Fruit fly (Drosophila melanogaster) whole organism, wandering third instar larva: Measurements from ENCODE around the gene CG5969.
"Not testable (repeated sequence)": the region's sequence is repeated elsewhere in the genome, so short reads cannot be mapped to it uniquely, and the experiment has no call there.

Source experiments
- Abd-B ChIP-seq: fragments of >200 bp; optimal IDR thresholded peaks from 2 replicates; lab custom pipeline; 2017; ENCODE audit warnings: missing biosample characterization, missing genetic modification characterization
- CG32264 ChIP-seq: fragments of 200-800 bp; sonication (Bioruptor generic); optimal IDR thresholded peaks from 2 replicates; lab custom pipeline; 2016; ENCODE audit warnings: missing biosample characterization, missing genetic modification characterization
- CG9705 ChIP-seq: fragments of 200-800 bp; sonication (Bioruptor generic); optimal IDR thresholded peaks from 2 replicates; lab custom pipeline; 2018; ENCODE audit warnings: missing biosample characterization, mild to moderate bottlenecking, missing genetic modification characterization
- CrebA ChIP-seq: fragments of 200-800 bp; sonication (Bioruptor generic); optimal IDR thresholded peaks from 2 replicates; lab custom pipeline; 2016; ENCODE audit warnings: missing biosample characterization, mild to moderate bottlenecking, missing genetic modification characterization, borderline replicate concordance
- Dfd ChIP-seq: fragments of >200 bp; optimal IDR thresholded peaks from 2 replicates; lab custom pipeline; 2017; ENCODE audit warnings: missing biosample characterization, missing genetic modification characterization
- Dif ChIP-seq: fragments of 200-275, 200-300 bp; sonication (Bioruptor generic); optimal IDR thresholded peaks from 2 replicates; lab custom pipeline; 2018; ENCODE audit warnings: missing biosample characterization, missing genetic modification characterization; ENCODE audit not compliant: partially characterized antibody
- GATAd ChIP-seq: sonication (Bioruptor generic); optimal IDR thresholded peaks from 2 replicates; lab custom pipeline; 2016; ENCODE audit warnings: missing biosample characterization, missing genetic modification characterization
- Hnf4 ChIP-seq: fragments of 200-800 bp; sonication (Bioruptor generic); optimal IDR thresholded peaks from 2 replicates; lab custom pipeline; 2016; ENCODE audit warnings: missing biosample characterization, mild to moderate bottlenecking, missing genetic modification characterization
- Hr78 ChIP-seq: fragments of >200 bp; optimal IDR thresholded peaks from 2 replicates; lab custom pipeline; 2017; ENCODE audit warnings: missing biosample characterization, missing genetic modification characterization
- Hr83 ChIP-seq: fragments of 200-300 bp; sonication (Bioruptor generic); optimal IDR thresholded peaks from 2 replicates; lab custom pipeline; 2016; ENCODE audit warnings: missing biosample characterization, mild to moderate bottlenecking, missing genetic modification characterization, moderate library complexity; ENCODE audit not compliant: poor library complexity, severe bottlenecking
- Jra ChIP-seq: sonication (Bioruptor generic); optimal IDR thresholded peaks from 2 replicates; lab custom pipeline; 2016; ENCODE audit warnings: missing biosample characterization, missing genetic modification characterization
- Mio ChIP-seq: sonication (Bioruptor generic); optimal IDR thresholded peaks from 2 replicates; lab custom pipeline; 2016; ENCODE audit warnings: missing biosample characterization, missing genetic modification characterization
- Myc ChIP-seq: fragments of >200 bp; optimal IDR thresholded peaks from 2 replicates; lab custom pipeline; 2017
- N ChIP-seq: fragments of >200 bp; optimal IDR thresholded peaks from 2 replicates; lab custom pipeline; 2018; ENCODE audit warnings: missing biosample characterization, missing external identifiers, missing genetic modification characterization
- OdsH ChIP-seq: fragments of 200-800 bp; sonication (Bioruptor generic); optimal IDR thresholded peaks from 2 replicates; lab custom pipeline; 2016; ENCODE audit warnings: missing biosample characterization, mild to moderate bottlenecking, missing genetic modification characterization
- Rel ChIP-seq, 2 experiments: fragments of 200-800 bp; sonication (Bioruptor generic) in 1 of 2; optimal IDR thresholded peaks; 2 replicates in 1 of 2; 3 replicates in 1 of 2; lab custom pipeline; 2016 to 2019; ENCODE audit warnings: mild to moderate bottlenecking in 2 of 2, missing biosample characterization in 2 of 2, missing genetic modification characterization in 2 of 2, moderate library complexity in 1 of 2
- Sp1 ChIP-seq: fragments of 200-800 bp; sonication (Bioruptor generic); optimal IDR thresholded peaks from 3 replicates; lab custom pipeline; 2019; ENCODE audit warnings: missing biosample characterization, mild to moderate bottlenecking, missing genetic modification characterization, moderate library complexity
- Vsx2 ChIP-seq: fragments of 200-300, 225-300 bp; sonication (Bioruptor generic); optimal IDR thresholded peaks from 2 replicates; lab custom pipeline; 2018; ENCODE audit warnings: missing biosample characterization, missing genetic modification characterization; ENCODE audit not compliant: partially characterized antibody
- br ChIP-seq: fragments of 200-800 bp; sonication (Bioruptor generic); optimal IDR thresholded peaks from 2 replicates; lab custom pipeline; 2016; ENCODE audit warnings: missing biosample characterization, missing genetic modification characterization
- brk ChIP-seq: fragments of 200-800 bp; sonication (Bioruptor generic); optimal IDR thresholded peaks from 2 replicates; lab custom pipeline; 2016; ENCODE audit warnings: missing biosample characterization, mild to moderate bottlenecking, missing genetic modification characterization
- dl ChIP-seq, 2 experiments: fragments of 175-275, 200-275 bp in 1 of 2; fragments of 200-275 bp in 1 of 2; sonication (Bioruptor generic); optimal IDR thresholded peaks; lab custom pipeline; 2018; ENCODE audit warnings: mild to moderate bottlenecking in 2 of 2, missing biosample characterization in 2 of 2, missing genetic modification characterization in 2 of 2, moderate library complexity in 2 of 2; ENCODE audit not compliant: partially characterized antibody in 2 of 2, insufficient read depth in 1 of 2
- dmrt93B ChIP-seq: fragments of 200-800 bp; sonication (Bioruptor generic); optimal IDR thresholded peaks from 2 replicates; lab custom pipeline; 2018; ENCODE audit warnings: missing biosample characterization, mild to moderate bottlenecking, missing genetic modification characterization
- dsf ChIP-seq: sonication (Bioruptor generic); optimal IDR thresholded peaks from 2 replicates; lab custom pipeline; 2016; ENCODE audit warnings: missing biosample characterization, missing genetic modification characterization, borderline replicate concordance
- ey ChIP-seq: fragments of 200-800 bp; sonication (Bioruptor generic); optimal IDR thresholded peaks from 2 replicates; lab custom pipeline; 2016; ENCODE audit warnings: missing biosample characterization, missing genetic modification characterization
- foxo ChIP-seq, 2 experiments: fragments of 200-800 bp; sonication (Bioruptor generic); optimal IDR thresholded peaks; 2 replicates in 1 of 2; 3 replicates in 1 of 2; lab custom pipeline; 2016 to 2017; ENCODE audit warnings: missing biosample characterization in 2 of 2, missing genetic modification characterization in 2 of 2
- fru ChIP-seq: fragments of 200-800 bp; sonication (Bioruptor generic); optimal IDR thresholded peaks from 3 replicates; lab custom pipeline; 2016; ENCODE audit warnings: missing biosample characterization, mild to moderate bottlenecking, missing genetic modification characterization
- h ChIP-seq: fragments of 200-800 bp; sonication (Bioruptor generic); optimal IDR thresholded peaks from 3 replicates; lab custom pipeline; 2016; ENCODE audit warnings: missing biosample characterization, mild to moderate bottlenecking, missing genetic modification characterization
- jim ChIP-seq: fragments of 175-275, 200-325 bp; sonication (Bioruptor generic); optimal IDR thresholded peaks from 2 replicates; lab custom pipeline; 2016; ENCODE audit warnings: missing biosample characterization, mild to moderate bottlenecking, missing genetic modification characterization
- lola ChIP-seq: fragments of >200 bp; optimal IDR thresholded peaks from 2 replicates; lab custom pipeline; 2017; ENCODE audit warnings: missing biosample characterization, missing genetic modification characterization
- pan ChIP-seq: fragments of >200 bp; optimal IDR thresholded peaks from 2 replicates; lab custom pipeline; 2017
- psq ChIP-seq: fragments of 200-800 bp; sonication (Bioruptor generic); optimal IDR thresholded peaks from 3 replicates; lab custom pipeline; 2017; ENCODE audit warnings: missing biosample characterization, mild to moderate bottlenecking, missing genetic modification characterization, moderate library complexity
- rgr ChIP-seq: fragments of 200-800 bp; sonication (Bioruptor generic); optimal IDR thresholded peaks from 3 replicates; lab custom pipeline; 2016; ENCODE audit warnings: missing biosample characterization, mild to moderate bottlenecking, missing genetic modification characterization
- sage ChIP-seq: fragments of 200-800 bp; sonication (Bioruptor generic); optimal IDR thresholded peaks from 2 replicates; lab custom pipeline; 2016; ENCODE audit warnings: missing biosample characterization, mild to moderate bottlenecking, missing genetic modification characterization
- sv ChIP-seq: fragments of 200-800 bp; sonication (Bioruptor generic); optimal IDR thresholded peaks from 3 replicates; lab custom pipeline; 2016; ENCODE audit warnings: missing biosample characterization, missing genetic modification characterization
- tai ChIP-seq: sonication (Bioruptor generic); optimal IDR thresholded peaks from 2 replicates; lab custom pipeline; 2016; ENCODE audit warnings: missing biosample characterization, missing genetic modification characterization
- usp ChIP-seq: fragments of >200 bp; optimal IDR thresholded peaks from 2 replicates; lab custom pipeline; 2017; ENCODE audit warnings: missing biosample characterization, missing genetic modification characterization
- woc ChIP-seq: sonication (Bioruptor generic); optimal IDR thresholded peaks from 2 replicates; lab custom pipeline; 2016; ENCODE audit warnings: missing biosample characterization, mild to moderate bottlenecking, missing genetic modification characterization

CG5969 gene

DNA sequence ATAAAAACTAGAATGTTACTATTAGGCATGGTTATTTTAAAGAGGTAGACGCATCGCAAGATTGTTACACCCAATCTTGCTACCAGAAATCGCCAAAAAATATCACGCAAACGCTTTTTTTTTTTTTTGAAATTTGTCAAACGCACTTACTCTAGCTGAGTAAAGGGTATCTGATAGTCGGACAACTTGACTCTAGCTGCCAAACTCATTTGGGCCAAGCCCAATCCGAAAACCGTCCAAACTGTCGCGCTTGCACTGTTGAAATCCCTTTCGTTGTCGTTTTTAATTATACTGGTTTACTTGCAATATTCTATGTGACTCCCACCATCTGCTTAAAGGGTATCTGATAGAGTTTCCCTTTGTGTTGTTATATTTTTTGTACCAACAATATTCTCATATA, 29.7 kb downstream of the CG5969 start:
- TF ChIP-seq fru (GFP tag; lab: Kevin White, UChicago) (no peak), ey (GFP tag; lab: Kevin White, UChicago) (no peak), Abd-B (no peak), Hr83 (GFP tag; lab: Kevin White, UChicago) (no peak), rgr (no peak), Dfd (GFP tag; lab: Kevin White, UChicago) (no peak), jim (GFP tag; lab: Kevin White, UChicago) (no peak), dl (GFP tag; optimal IDR thresholded peaks at IDR 0.05; lab: Kevin White, UChicago; ENCODE audit: insufficient read depth in 1 of 2, partially characterized antibody in 2 of 2) (no peak), Sp1 (no peak), OdsH (GFP tag; lab: Kevin White, UChicago) (no peak), brk (GFP tag; lab: Kevin White, UChicago) (no peak), tai (no peak), N (GFP tag; lab: Kevin White, UChicago) (no peak), Hnf4 (GFP tag; lab: Kevin White, UChicago) (no peak), CrebA (no peak), CG32264 (GFP tag; lab: Kevin White, UChicago) (no peak), Dif (GFP tag; lab: Kevin White, UChicago) (no peak), Myc (no peak), foxo (GFP tag; optimal IDR thresholded peaks at IDR 0.05; lab: Kevin White, UChicago) (no peak), usp (GFP tag; lab: Kevin White, UChicago) (no peak)

- TF ChIP-seq Mio; sage (GFP tag; lab: Kevin White, UChicago); dsf: not testable (repeated sequence)
Observed at dm6 chr3L:20503886-20504285, 30.3 kb downstream of the CG5969 start, which contains the start of gene CG17637. TSS of gene CG17637 (plus strand) at chr3L:20504186.

DNA sequence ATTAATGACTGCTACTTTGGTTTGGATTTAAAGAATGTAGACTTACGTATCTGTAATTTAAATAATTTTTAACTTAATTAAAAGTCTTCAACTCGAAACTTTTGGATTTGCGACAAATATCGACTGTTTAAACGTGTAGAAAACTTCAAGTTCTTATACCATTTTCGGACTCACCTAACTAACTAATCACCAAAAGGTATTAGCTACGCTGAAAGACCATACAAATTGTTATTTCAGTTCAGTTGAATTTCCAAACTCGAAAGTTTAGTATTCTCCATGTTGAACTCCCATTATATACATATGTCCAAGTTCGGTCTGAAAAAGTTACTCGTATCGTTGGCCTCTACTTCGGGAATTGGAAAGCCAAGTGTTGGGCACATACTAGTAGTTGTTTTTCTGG, 32.1 kb downstream of the CG5969 start, which contains the start of gene CG5078:
CG5078 (plus strand) TSS at position 301 of the 400 bp plus-strand sequence.
- TF ChIP-seq rgr (no peak), Vsx2 (GFP tag; lab: Kevin White, UChicago) (no peak), Jra (GFP tag; lab: Kevin White, UChicago) (no peak), dsf (no peak), psq (no peak), Hr78 (GFP tag; lab: Kevin White, UChicago) (no peak), CrebA (no peak), fru (GFP tag; lab: Kevin White, UChicago) (no peak), CG32264 (GFP tag; lab: Kevin White, UChicago) (no peak), woc (no peak), pan (no peak), tai (no peak), Myc (no peak), Sp1 (no peak), sage (GFP tag; lab: Kevin White, UChicago) (no peak)
- TF ChIP-seq, all 38 proteins: peak for 0

DNA sequence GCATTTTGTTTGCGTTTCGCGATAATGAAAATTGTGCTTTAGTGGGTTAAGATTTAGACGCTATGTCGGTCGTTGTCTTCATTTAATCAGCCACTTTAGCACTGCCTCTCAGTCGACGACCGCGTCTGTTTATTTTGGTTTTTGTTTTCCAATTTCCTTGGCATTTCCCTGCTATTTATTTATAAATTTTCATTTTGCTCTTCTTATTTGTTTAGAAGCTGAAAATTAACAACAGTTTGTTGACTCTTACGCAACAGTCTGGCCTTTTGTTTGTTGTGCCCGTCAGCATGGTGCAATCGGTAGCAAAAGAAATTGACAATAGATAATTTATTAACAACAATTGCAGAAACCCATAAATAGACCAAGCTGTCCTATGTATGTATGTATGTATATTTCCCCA, 34.0 kb downstream of the CG5969 start:
- no peak for TF ChIP-seq pan
- TF ChIP-seq psq, result no peak
- TF ChIP-seq CG32264 (GFP tag; lab: Kevin White, UChicago), result no peak
- no peak for TF ChIP-seq Vsx2 (GFP tag; lab: Kevin White, UChicago)
- no peak for TF ChIP-seq CrebA
- TF ChIP-seq Hnf4 (GFP tag; lab: Kevin White, UChicago), result no peak
- no peak for TF ChIP-seq Mio
- no peak for TF ChIP-seq brk (GFP tag; lab: Kevin White, UChicago)
- TF ChIP-seq usp (GFP tag; lab: Kevin White, UChicago), result no peak

- TF ChIP-seq Myc (no peak), dsf (peak; percentile 56), Abd-B (no peak), sage (GFP tag; lab: Kevin White, UChicago) (peak; percentile 87), woc (peak; percentile 92), Rel (GFP tag; optimal IDR thresholded peaks at IDR 0.05; lab: Kevin White, UChicago) (peak; percentile 38), Rel (tag; optimal IDR thresholded peaks at IDR 0.05; lab: Kevin White, UChicago) (no peak), Mio (peak; percentile 45), Jra (GFP tag; lab: Kevin White, UChicago) (peak; percentile 89), brk (GFP tag; lab: Kevin White, UChicago) (peak; percentile 76), sv (GFP tag; lab: Kevin White, UChicago) (peak; percentile 79), CG9705 (GFP tag; lab: Kevin White, UChicago) (peak; percentile 85), dmrt93B (GFP tag; lab: Kevin White, UChicago) (peak; percentile 89), dl (GFP tag; optimal IDR thresholded peaks at IDR 0.05; lab: Kevin White, UChicago; ENCODE audit: insufficient read depth in 1 of 2, partially characterized antibody in 2 of 2) (peak; percentile 2 to 53), fru (GFP tag; lab: Kevin White, UChicago) (peak; percentile 93), Dfd (GFP tag; lab: Kevin White, UChicago) (no peak), foxo (GFP tag; optimal IDR thresholded peaks at IDR 0.05; lab: Kevin White, UChicago) (peak; percentile 17 to 95), psq (peak; percentile 91), lola (GFP tag; lab: Kevin White, UChicago) (no peak), OdsH (GFP tag; lab: Kevin White, UChicago) (peak; percentile 93), tai (peak; percentile 91), CrebA (no peak), usp (GFP tag; lab: Kevin White, UChicago) (no peak), Sp1 (peak; percentile 91), Hr78 (GFP tag; lab: Kevin White, UChicago) (no peak), h (GFP tag; lab: Kevin White, UChicago) (peak; percentile 97), jim (GFP tag; lab: Kevin White, UChicago) (peak; percentile 75), br (GFP tag; lab: Kevin White, UChicago) (peak; percentile 91), GATAd (GFP tag; lab: Kevin White, UChicago) (peak; percentile 43)
Observed at dm6 chr3L:20508136-20508635, 34.6 kb downstream of the CG5969 start.
